Worm (Caenorhabditis elegans) whole organism, L4 larva: Measurements from ENCODE around the gene gmeb-2.

ENCODE experiments used
- F26F4.8 ChIP-seq: fragments of 200-800 bp; sonication (Bioruptor generic); conservative IDR thresholded peaks from 2 replicates; pipeline ENCODE4 v1.3.6; 2022; ENCODE audit warnings: missing genetic modification characterization, missing compliant biosample characterization
- F49E8.2 ChIP-seq: sonication (generic microtip); optimal IDR thresholded peaks from 2 replicates; lab custom pipeline; 2016; ENCODE audit warnings: missing compliant biosample characterization, mild to moderate bottlenecking, missing genetic modification characterization, borderline replicate concordance
- T20F7.1 ChIP-seq: fragments of 200-800 bp; sonication (Bioruptor generic); optimal IDR thresholded peaks from 2 replicates; lab custom pipeline; 2018; ENCODE audit warnings: mild to moderate bottlenecking, missing genetic modification characterization, missing compliant biosample characterization
- T26A8.4 ChIP-seq: fragments of 200-800 bp; sonication (Bioruptor generic); IDR thresholded peaks from 2 replicates; pipeline ENCODE4 v1.3.6; 2022; ENCODE audit warnings: missing genetic modification characterization, missing compliant biosample characterization
- Y105C5A.15 ChIP-seq: fragments of 200-800 bp; sonication (Bioruptor generic); IDR thresholded peaks from 2 replicates; pipeline ENCODE4 v1.3.6; 2022; ENCODE audit warnings: missing genetic modification characterization, missing compliant biosample characterization
- arid-1 ChIP-seq: fragments of 200-800 bp; sonication (Bioruptor generic); conservative IDR thresholded peaks from 2 replicates; pipeline ENCODE4 v1.3.6; 2022; ENCODE audit warnings: missing genetic modification reagents, missing genetic modification characterization, missing compliant biosample characterization
- daf-16 ChIP-seq, 3 experiments: sonication (generic microtip); optimal IDR thresholded peaks; 2 replicates each; lab custom pipeline; 2016 to 2017; ENCODE audit warnings: missing genetic modification characterization in 3 of 3, missing genetic modification reagents in 3 of 3, mild to moderate bottlenecking in 2 of 3, missing compliant biosample characterization in 2 of 3, missing biosample characterization in 1 of 3, moderate library complexity in 1 of 3
- dmd-6 ChIP-seq: fragments of 200-800 bp; sonication (Bioruptor generic); IDR thresholded peaks from 2 replicates; pipeline ENCODE4 v1.3.6; 2022; ENCODE audit warnings: missing genetic modification reagents, missing genetic modification characterization, missing compliant biosample characterization
- dmd-8 ChIP-seq: fragments of 200-800 bp; sonication (Bioruptor generic); IDR thresholded peaks from 2 replicates; pipeline ENCODE4 v1.3.6; 2022; ENCODE audit warnings: missing genetic modification characterization, missing compliant biosample characterization
- dpl-1 ChIP-seq: fragments of 150-350 bp; optimal IDR thresholded peaks from 2 replicates; lab custom pipeline; 2014; ENCODE audit warnings: missing biosample characterization, missing genetic modification reagents, missing genetic modification characterization
- duxl-1 ChIP-seq: sonication (generic microtip); optimal IDR thresholded peaks from 2 replicates; lab custom pipeline; 2016; ENCODE audit warnings: mild to moderate bottlenecking, missing genetic modification characterization, moderate library complexity, missing compliant biosample characterization; ENCODE audit not compliant: poor library complexity
- dve-1 ChIP-seq: sonication (generic microtip); optimal IDR thresholded peaks from 2 replicates; lab custom pipeline; 2017; ENCODE audit warnings: antibody characterized with exemption, mild to moderate bottlenecking, missing genetic modification characterization, missing compliant biosample characterization; ENCODE audit not compliant: insufficient read depth
- egl-43 ChIP-seq: fragments of 200-800 bp; sonication (Bioruptor generic); IDR thresholded peaks from 2 replicates; pipeline ENCODE4 v1.3.6; 2022; ENCODE audit warnings: missing genetic modification reagents, missing genetic modification characterization, missing compliant biosample characterization
- hif-1 ChIP-seq, 2 experiments: sonication (generic microtip); optimal IDR thresholded peaks; 2 replicates each; lab custom pipeline; 2016 to 2017; ENCODE audit warnings: missing compliant biosample characterization in 2 of 2, missing genetic modification characterization in 2 of 2, missing genetic modification reagents in 2 of 2, missing genotype in 2 of 2, mild to moderate bottlenecking in 1 of 2
- hlh-11 ChIP-seq: fragments of 200-800 bp; sonication (Bioruptor generic); optimal IDR thresholded peaks from 2 replicates; lab custom pipeline; 2018; ENCODE audit warnings: mild to moderate bottlenecking, missing genetic modification characterization, missing compliant biosample characterization
- hlh-30 ChIP-seq: sonication (generic microtip); optimal IDR thresholded peaks from 2 replicates; lab custom pipeline; 2017; ENCODE audit warnings: antibody characterized with exemption, mild to moderate bottlenecking, missing genetic modification characterization, missing compliant biosample characterization; ENCODE audit not compliant: insufficient read depth
- lim-7 ChIP-seq: fragments of 200-800 bp; sonication (Bioruptor generic); IDR thresholded peaks from 2 replicates; pipeline ENCODE4 v1.3.6; 2022; ENCODE audit warnings: missing genetic modification characterization, missing compliant biosample characterization
- lin-1 ChIP-seq: fragments of 200-800 bp; sonication (Bioruptor generic); IDR thresholded peaks from 2 replicates; pipeline ENCODE4 v1.3.6; 2022; ENCODE audit warnings: missing genetic modification reagents, missing genetic modification characterization, missing compliant biosample characterization
- lin-29 ChIP-seq: fragments of 200-800 bp; sonication (Bioruptor generic); IDR thresholded peaks from 2 replicates; pipeline ENCODE4 v1.3.6; 2022; ENCODE audit warnings: missing genetic modification reagents, missing genetic modification characterization, missing compliant biosample characterization
- lin-38 ChIP-seq: fragments of 200-800 bp; sonication (Bioruptor generic); IDR thresholded peaks from 2 replicates; pipeline ENCODE4 v1.3.6; 2022; ENCODE audit warnings: missing genetic modification reagents, missing genetic modification characterization, missing compliant biosample characterization
- lin-39 ChIP-seq: fragments of 150-350 bp; optimal IDR thresholded peaks from 2 replicates; lab custom pipeline; 2014; ENCODE audit warnings: missing biosample characterization, missing genetic modification reagents, missing genetic modification characterization
- lsy-2 ChIP-seq, 2 experiments: fragments of 150-350 bp in 1 of 2; sonication (generic microtip) in 1 of 2; optimal IDR thresholded peaks; 2 replicates each; lab custom pipeline; 2014 to 2017; ENCODE audit warnings: missing biosample characterization in 2 of 2, missing genetic modification characterization in 2 of 2
- madf-5 ChIP-seq, 2 experiments: fragments of 200-800 bp; sonication (Bioruptor generic); IDR thresholded peaks; 2 replicates each; pipeline ENCODE4 v1.3.6; 2022; ENCODE audit warnings: missing compliant biosample characterization in 2 of 2, missing genetic modification characterization in 2 of 2
- mdl-1 ChIP-seq, 2 experiments: fragments of 150-350 bp in 1 of 2; sonication (generic microtip) in 1 of 2; optimal IDR thresholded peaks; 2 replicates each; lab custom pipeline; 2014 to 2017; ENCODE audit warnings: missing biosample characterization in 2 of 2, missing genetic modification characterization in 2 of 2
- mes-2 ChIP-seq: sonication (generic microtip); optimal IDR thresholded peaks from 2 replicates; lab custom pipeline; 2016; ENCODE audit warnings: missing genotype, mild to moderate bottlenecking, missing genetic modification characterization, missing compliant biosample characterization; ENCODE audit not compliant: poor library complexity, severe bottlenecking
- mxl-2 ChIP-seq: fragments of 200-800 bp; sonication (Bioruptor generic); conservative IDR thresholded peaks from 2 replicates; pipeline ENCODE4 v1.3.6; 2022; ENCODE audit warnings: missing genetic modification reagents, missing genetic modification characterization, missing compliant biosample characterization
- mxl-3 ChIP-seq: fragments of 200-800 bp; sonication (Bioruptor generic); optimal IDR thresholded peaks from 2 replicates; lab custom pipeline; 2018; ENCODE audit warnings: mild to moderate bottlenecking, missing genetic modification characterization, missing compliant biosample characterization
- nhr-10 ChIP-seq: fragments of 150-350 bp; optimal IDR thresholded peaks from 2 replicates; lab custom pipeline; 2014; ENCODE audit warnings: missing biosample characterization, missing genetic modification characterization
- nhr-102 ChIP-seq: sonication (generic microtip); optimal IDR thresholded peaks from 2 replicates; lab custom pipeline; 2016; ENCODE audit warnings: mild to moderate bottlenecking, missing genetic modification characterization, moderate library complexity, missing compliant biosample characterization
- nhr-237 ChIP-seq: sonication (generic microtip); optimal IDR thresholded peaks from 2 replicates; lab custom pipeline; 2017; ENCODE audit warnings: missing biosample characterization, missing genetic modification characterization
- nhr-25 ChIP-seq: sonication (generic microtip); optimal IDR thresholded peaks from 2 replicates; lab custom pipeline; 2017; ENCODE audit warnings: missing genetic modification characterization, mild to moderate bottlenecking, missing compliant biosample characterization, antibody characterized with exemption, moderate library complexity, borderline replicate concordance; ENCODE audit not compliant: insufficient read depth
- nhr-28 ChIP-seq: fragments of 150-350 bp; optimal IDR thresholded peaks from 2 replicates; lab custom pipeline; 2014; ENCODE audit warnings: missing biosample characterization, missing genetic modification characterization
- nhr-41 ChIP-seq: fragments of 200-800 bp; sonication (Bioruptor generic); IDR thresholded peaks from 2 replicates; pipeline ENCODE4 v1.3.6; 2022; ENCODE audit warnings: missing genetic modification reagents, missing genetic modification characterization, missing compliant biosample characterization
- nhr-42 ChIP-seq: fragments of 200-800 bp; sonication (Bioruptor generic); IDR thresholded peaks from 2 replicates; pipeline ENCODE4 v1.3.6; 2022; ENCODE audit warnings: missing genetic modification characterization, missing compliant biosample characterization
- nhr-48 ChIP-seq: sonication (generic microtip); optimal IDR thresholded peaks from 2 replicates; lab custom pipeline; 2016; ENCODE audit warnings: mild to moderate bottlenecking, missing genetic modification characterization, missing compliant biosample characterization
- nhr-77 ChIP-seq: fragments of 150-350 bp; optimal IDR thresholded peaks from 2 replicates; lab custom pipeline; 2014; ENCODE audit warnings: missing biosample characterization, missing genetic modification characterization
- pha-4 ChIP-seq, 2 experiments: fragments of 150-350 bp in 1 of 2; fragments of 200-800 bp in 1 of 2; sonication (Bioruptor generic) in 1 of 2; IDR thresholded peaks in 1 of 2; optimal IDR thresholded peaks in 1 of 2; 2 replicates each; pipeline versions ENCODE4 v1.3.6 to Lab custom; 2014 to 2022; ENCODE audit warnings: missing genetic modification characterization in 2 of 2, missing genetic modification reagents in 2 of 2, missing biosample characterization in 1 of 2, missing compliant biosample characterization in 1 of 2
- pqm-1 ChIP-seq: sonication (generic microtip); optimal IDR thresholded peaks from 2 replicates; lab custom pipeline; 2017; ENCODE audit warnings: missing biosample characterization, missing genetic modification characterization
- saeg-2 ChIP-seq: fragments of 200-800 bp; sonication (Bioruptor generic); IDR thresholded peaks from 2 replicates; pipeline ENCODE4 v1.3.6; 2022; ENCODE audit warnings: missing genetic modification reagents, missing genetic modification characterization, missing compliant biosample characterization
- snpc-1.2 ChIP-seq: fragments of 200-800 bp; sonication (Bioruptor generic); IDR thresholded peaks from 2 replicates; pipeline ENCODE4 v1.3.6; 2022; ENCODE audit warnings: missing genetic modification reagents, missing genetic modification characterization, missing compliant biosample characterization
- spr-1 ChIP-seq: sonication (generic microtip); optimal IDR thresholded peaks from 2 replicates; lab custom pipeline; 2016; ENCODE audit warnings: mild to moderate bottlenecking, missing genetic modification characterization, missing compliant biosample characterization
- tra-1 ChIP-seq: fragments of 200-800 bp; sonication (Bioruptor generic); IDR thresholded peaks from 2 replicates; pipeline ENCODE4 v1.3.6; 2022; ENCODE audit warnings: missing genetic modification reagents, missing genetic modification characterization, missing compliant biosample characterization

The gmeb-2 gene

ce11 chrX:15842492-15842891 lies 36.4 kb upstream of the gmeb-2 start:
- TF ChIP-seq arid-1 (GFP tag; lab: Robert Waterston, UW), result 0 out of 2 replicates have a peak, but pooled peaks have one; percentile 21
- TF ChIP-seq mxl-2, result peak; percentile 38; the same call in 1 of the 2 replicates
- peak; percentile 18; the same call in 1 of the 2 replicates for TF ChIP-seq nhr-42 (GFP tag; lab: Robert Waterston, UW)
- peak; percentile 78 for TF ChIP-seq nhr-102 (tag; lab: Kevin White, UChicago)
- TF ChIP-seq lin-1 (GFP tag; lab: Robert Waterston, UW), result peak; percentile 37; the same call in 1 of the 2 replicates
- TF ChIP-seq daf-16 (GFP tag; optimal IDR thresholded peaks at IDR 0.05; lab: Kevin White, UChicago), result peak in 1 of 2 experiments; percentile 70
- peak; percentile 52 for TF ChIP-seq daf-16 (tag; optimal IDR thresholded peaks at IDR 0.05; lab: Kevin White, UChicago)
- TF ChIP-seq Y105C5A.15 (GFP tag; lab: Robert Waterston, UW), result 0 out of 2 replicates have a peak, but pooled peaks have one; percentile 31
- peak; percentile 83 for TF ChIP-seq tra-1 (GFP tag; lab: Robert Waterston, UW)
- peak; percentile 90 for TF ChIP-seq nhr-48
- TF ChIP-seq hif-1 (tag; optimal IDR thresholded peaks at IDR 0.05; lab: Kevin White, UChicago), result peak in 1 of 2 experiments; percentile 26
- peak; percentile 34 for TF ChIP-seq mes-2 (tag; lab: Kevin White, UChicago)
- TF ChIP-seq lin-29, result no peak
- TF ChIP-seq lin-38 (GFP tag; lab: Robert Waterston, UW), result no peak
- peak; percentile 63 for TF ChIP-seq nhr-77 (tag; lab: Kevin White, UChicago)
- TF ChIP-seq dve-1 (tag; lab: Kevin White, UChicago), result peak; percentile 63
- TF ChIP-seq spr-1, result peak; percentile 38
- peak; percentile 24 for TF ChIP-seq dpl-1 (GFP tag; lab: Kevin White, UChicago)
- no peak for TF ChIP-seq dmd-8 (GFP tag; lab: Robert Waterston, UW)
- TF ChIP-seq duxl-1 (tag; lab: Kevin White, UChicago), result no peak
- peak; percentile 52; the same call in 1 of the 2 replicates for TF ChIP-seq pha-4 (GFP tag; IDR thresholded peaks at IDR 0.05; lab: Robert Waterston, UW)
- no peak for TF ChIP-seq pha-4 (tag; optimal IDR thresholded peaks at IDR 0.05; lab: Kevin White, UChicago)
- TF ChIP-seq hlh-30, result peak; percentile 64
- no peak for TF ChIP-seq lim-7
- TF ChIP-seq madf-5 (GFP tag; IDR thresholded peaks at IDR 0.05; lab: Robert Waterston, UW), result no peak
- TF ChIP-seq pqm-1 (tag; lab: Kevin White, UChicago), result peak; percentile 50
- TF ChIP-seq dmd-6 (GFP tag; lab: Robert Waterston, UW), result peak; percentile 99
- peak in 1 of 2 experiments; percentile 63 for TF ChIP-seq lsy-2 (tag; optimal IDR thresholded peaks at IDR 0.05; lab: Kevin White, UChicago)
- peak in 1 of 2 experiments; percentile 44 for TF ChIP-seq mdl-1 (tag; optimal IDR thresholded peaks at IDR 0.05; lab: Kevin White, UChicago)
- peak; percentile 78 for TF ChIP-seq T26A8.4 (GFP tag; lab: Robert Waterston, UW)
- peak; percentile 89 for TF ChIP-seq hlh-11 (tag; lab: Kevin White, UChicago)
- TF ChIP-seq nhr-10 (tag; lab: Kevin White, UChicago), result peak; percentile 53
- TF ChIP-seq T20F7.1, result peak; percentile 77
- peak; percentile 66 for TF ChIP-seq mxl-3
- TF ChIP-seq nhr-28 (tag; lab: Kevin White, UChicago), result peak; percentile 46
- TF ChIP-seq egl-43 (GFP tag; lab: Robert Waterston, UW), result no peak
- TF ChIP-seq, all 104 proteins: peak for 27

ce11 chrX:15844330-15844729 lies 34.6 kb upstream of the gmeb-2 start:
- no peak for TF ChIP-seq pha-4 (GFP tag; IDR thresholded peaks at IDR 0.05; lab: Robert Waterston, UW)
- TF ChIP-seq pha-4 (tag; optimal IDR thresholded peaks at IDR 0.05; lab: Kevin White, UChicago), result no peak
- no peak for TF ChIP-seq snpc-1.2 (GFP tag; lab: Robert Waterston, UW)
- no peak for TF ChIP-seq dpl-1 (GFP tag; lab: Kevin White, UChicago)
- TF ChIP-seq F49E8.2 (tag; lab: Kevin White, UChicago), result no peak
- no peak for TF ChIP-seq F26F4.8 (GFP tag; lab: Robert Waterston, UW)
- TF ChIP-seq saeg-2 (GFP tag; lab: Robert Waterston, UW), result no peak
- TF ChIP-seq lin-39 (tag; lab: Kevin White, UChicago), result no peak
- TF ChIP-seq nhr-237 (tag; lab: Kevin White, UChicago), result no peak
- TF ChIP-seq nhr-41 (GFP tag; lab: Robert Waterston, UW), result no peak
- TF ChIP-seq nhr-25 (tag; lab: Kevin White, UChicago), result no peak
